Worm (Caenorhabditis elegans) whole organism, L4 larva: ENCODE measurements around the gene hrg-3.

Experiments used
- F10B5.3 ChIP-seq: sonication (generic microtip); optimal IDR thresholded peaks from 2 replicates; lab custom pipeline; 2016; ENCODE audit warnings: mild to moderate bottlenecking, missing genetic modification characterization, missing compliant biosample characterization
- F37D6.2 ChIP-seq: sonication (generic microtip); optimal IDR thresholded peaks from 2 replicates; lab custom pipeline; 2016; ENCODE audit warnings: mild to moderate bottlenecking, missing genetic modification characterization, missing compliant biosample characterization
- F44E2.7 ChIP-seq: fragments of 200-800 bp; sonication (Bioruptor generic); IDR thresholded peaks from 2 replicates; pipeline ENCODE4 v2.1.2; 2022; ENCODE audit warnings: missing genetic modification characterization, missing compliant biosample characterization
- Y48G9A.11 ChIP-seq: fragments of 200-800 bp; sonication (Bioruptor generic); IDR thresholded peaks from 2 replicates; pipeline ENCODE4 v1.3.6; 2022; ENCODE audit warnings: missing genetic modification reagents, missing genetic modification characterization, missing compliant biosample characterization
- Y5F2A.4 ChIP-seq: fragments of 200-800 bp; sonication (Bioruptor generic); optimal IDR thresholded peaks from 2 replicates; lab custom pipeline; 2018; ENCODE audit warnings: mild to moderate bottlenecking, missing genetic modification characterization, missing compliant biosample characterization
- Y75B8A.6 ChIP-seq: fragments of 200-800 bp; sonication (Bioruptor generic); IDR thresholded peaks from 2 replicates; pipeline ENCODE4 v1.3.6; 2022; ENCODE audit warnings: missing genetic modification reagents, missing genetic modification characterization, missing compliant biosample characterization
- aha-1 ChIP-seq: fragments of 150-350 bp; peaks from one replicate; lab custom pipeline; 2014; ENCODE audit warnings: missing biosample characterization, missing genetic modification characterization
- aly-2 ChIP-seq: sonication (generic microtip); optimal IDR thresholded peaks from 2 replicates; lab custom pipeline; 2018; ENCODE audit warnings: missing biosample characterization, missing genetic modification characterization
- attf-4 ChIP-seq: sonication (generic microtip); optimal IDR thresholded peaks from 3 replicates; lab custom pipeline; 2017; ENCODE audit warnings: missing biosample characterization, missing genetic modification characterization
- ceh-32 ChIP-seq: sonication (generic microtip); optimal IDR thresholded peaks from 2 replicates; lab custom pipeline; 2016; ENCODE audit warnings: mild to moderate bottlenecking, missing genetic modification characterization, missing compliant biosample characterization; ENCODE audit not compliant: poor library complexity
- ces-1 ChIP-seq: fragments of 150-350 bp; sonication (generic microtip); optimal IDR thresholded peaks from 4 replicates; lab custom pipeline; 2014; ENCODE audit warnings: missing biosample characterization, missing genetic modification reagents, missing genetic modification characterization
- cey-2 ChIP-seq: sonication (generic microtip); optimal IDR thresholded peaks from 3 replicates; lab custom pipeline; 2017; ENCODE audit warnings: missing genetic modification characterization, mild to moderate bottlenecking, missing compliant biosample characterization, antibody characterized with exemption, borderline replicate concordance; ENCODE audit not compliant: insufficient read depth
- ctbp-1 ChIP-seq: fragments of 200-800 bp; sonication (Bioruptor generic); IDR thresholded peaks from 2 replicates; pipeline ENCODE4 v1.3.6; 2022; ENCODE audit warnings: missing genetic modification reagents, missing genetic modification characterization, missing compliant biosample characterization
- daf-12 ChIP-seq: fragments of 150-350 bp; optimal IDR thresholded peaks from 2 replicates; lab custom pipeline; 2014; ENCODE audit warnings: missing biosample characterization, missing genetic modification reagents, missing genetic modification characterization
- fkh-10 ChIP-seq: fragments of 150-350 bp; optimal IDR thresholded peaks from 2 replicates; lab custom pipeline; 2014; ENCODE audit warnings: missing biosample characterization, missing genetic modification reagents, missing genetic modification characterization
- fos-1 ChIP-seq: fragments of 150-350 bp; optimal IDR thresholded peaks from 2 replicates; lab custom pipeline; 2014; ENCODE audit warnings: missing biosample characterization, missing genetic modification characterization
- lin-29 ChIP-seq: fragments of 200-800 bp; sonication (Bioruptor generic); IDR thresholded peaks from 2 replicates; pipeline ENCODE4 v1.3.6; 2022; ENCODE audit warnings: missing genetic modification reagents, missing genetic modification characterization, missing compliant biosample characterization
- lin-38 ChIP-seq: fragments of 200-800 bp; sonication (Bioruptor generic); IDR thresholded peaks from 2 replicates; pipeline ENCODE4 v1.3.6; 2022; ENCODE audit warnings: missing genetic modification reagents, missing genetic modification characterization, missing compliant biosample characterization
- lsy-2 ChIP-seq, 2 experiments: fragments of 150-350 bp in 1 of 2; sonication (generic microtip) in 1 of 2; optimal IDR thresholded peaks; 2 replicates each; lab custom pipeline; 2014 to 2017; ENCODE audit warnings: missing biosample characterization in 2 of 2, missing genetic modification characterization in 2 of 2
- mdl-1 ChIP-seq, 2 experiments: fragments of 150-350 bp in 1 of 2; sonication (generic microtip) in 1 of 2; optimal IDR thresholded peaks; 2 replicates each; lab custom pipeline; 2014 to 2017; ENCODE audit warnings: missing biosample characterization in 2 of 2, missing genetic modification characterization in 2 of 2
- mes-2 ChIP-seq: sonication (generic microtip); optimal IDR thresholded peaks from 2 replicates; lab custom pipeline; 2016; ENCODE audit warnings: missing genotype, mild to moderate bottlenecking, missing genetic modification characterization, missing compliant biosample characterization; ENCODE audit not compliant: poor library complexity, severe bottlenecking
- mxl-3 ChIP-seq: fragments of 200-800 bp; sonication (Bioruptor generic); optimal IDR thresholded peaks from 2 replicates; lab custom pipeline; 2018; ENCODE audit warnings: mild to moderate bottlenecking, missing genetic modification characterization, missing compliant biosample characterization
- nhr-10 ChIP-seq: fragments of 150-350 bp; optimal IDR thresholded peaks from 2 replicates; lab custom pipeline; 2014; ENCODE audit warnings: missing biosample characterization, missing genetic modification characterization
- nhr-102 ChIP-seq: sonication (generic microtip); optimal IDR thresholded peaks from 2 replicates; lab custom pipeline; 2016; ENCODE audit warnings: mild to moderate bottlenecking, missing genetic modification characterization, moderate library complexity, missing compliant biosample characterization
- nhr-237 ChIP-seq: sonication (generic microtip); optimal IDR thresholded peaks from 2 replicates; lab custom pipeline; 2017; ENCODE audit warnings: missing biosample characterization, missing genetic modification characterization
- nhr-25 ChIP-seq: sonication (generic microtip); optimal IDR thresholded peaks from 2 replicates; lab custom pipeline; 2017; ENCODE audit warnings: missing genetic modification characterization, mild to moderate bottlenecking, missing compliant biosample characterization, antibody characterized with exemption, moderate library complexity, borderline replicate concordance; ENCODE audit not compliant: insufficient read depth
- nhr-77 ChIP-seq: fragments of 150-350 bp; optimal IDR thresholded peaks from 2 replicates; lab custom pipeline; 2014; ENCODE audit warnings: missing biosample characterization, missing genetic modification characterization
- php-3 ChIP-seq: fragments of 200-800 bp; sonication (Bioruptor generic); IDR thresholded peaks from 2 replicates; pipeline ENCODE4 v1.3.6; 2022; ENCODE audit warnings: missing genetic modification reagents, missing genetic modification characterization, missing compliant biosample characterization
- rbr-2 ChIP-seq: sonication (generic microtip); optimal IDR thresholded peaks from 2 replicates; lab custom pipeline; 2016; ENCODE audit warnings: missing genotype, missing genetic modification characterization, missing compliant biosample characterization
- saeg-2 ChIP-seq: fragments of 200-800 bp; sonication (Bioruptor generic); IDR thresholded peaks from 2 replicates; pipeline ENCODE4 v1.3.6; 2022; ENCODE audit warnings: missing genetic modification reagents, missing genetic modification characterization, missing compliant biosample characterization
- spr-1 ChIP-seq: sonication (generic microtip); optimal IDR thresholded peaks from 2 replicates; lab custom pipeline; 2016; ENCODE audit warnings: mild to moderate bottlenecking, missing genetic modification characterization, missing compliant biosample characterization
- unc-130 ChIP-seq: sonication (generic microtip); optimal IDR thresholded peaks from 2 replicates; lab custom pipeline; 2016; ENCODE audit warnings: missing genetic modification reagents, missing genetic modification characterization, missing compliant biosample characterization
- unc-62 ChIP-seq, 3 experiments: fragments of 150-350 bp in 1 of 3; sonication (generic microtip); optimal IDR thresholded peaks in 2 of 3; peaks in 1 of 3; 1 replicate in 1 of 3; 2 replicates in 2 of 3; lab custom pipeline; 2014 to 2017; ENCODE audit warnings: missing biosample characterization in 3 of 3, missing genetic modification characterization in 3 of 3, missing genetic modification reagents in 3 of 3, missing genotype in 1 of 3
- zip-11 ChIP-seq: fragments of 200-800 bp; sonication (Bioruptor generic); IDR thresholded peaks from 2 replicates; pipeline ENCODE4 v1.3.6; 2022; ENCODE audit warnings: missing genetic modification characterization, missing compliant biosample characterization
- ztf-7 ChIP-seq: fragments of 150-350 bp; optimal IDR thresholded peaks from 2 replicates; lab custom pipeline; 2014; ENCODE audit warnings: missing biosample characterization, missing genetic modification characterization

Gene hrg-3

ce11 chrV:9763759-9764158, 7.5 kb downstream of the hrg-3 start (continued):
- TF ChIP-seq php-3 (GFP tag; lab: Robert Waterston, UW) (no peak), cey-2 (tag; lab: Kevin White, UChicago) (no peak), nhr-25 (tag; lab: Kevin White, UChicago) (no peak), aly-2 (tag; lab: Kevin White, UChicago) (no peak)

DNA sequence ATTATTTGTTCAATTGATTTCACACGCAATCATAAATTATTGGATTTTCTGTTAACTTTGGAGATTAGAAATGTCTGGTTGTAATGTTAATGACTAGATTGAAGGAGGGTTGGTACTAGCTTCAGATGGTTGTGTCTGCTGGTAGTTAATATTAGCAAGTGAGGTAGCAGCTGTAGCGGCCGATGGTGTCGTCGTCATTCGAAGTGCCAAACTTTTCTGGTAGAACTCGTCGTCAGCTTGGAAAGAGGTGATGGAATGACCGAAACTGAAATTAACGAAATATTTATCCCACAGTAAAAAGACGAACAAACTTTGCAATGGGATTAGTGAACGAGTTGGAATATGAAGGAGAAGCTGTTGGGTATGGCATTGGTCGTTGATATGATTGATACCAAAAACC, 8.3 kb downstream of the hrg-3 start:
- TF ChIP-seq zip-11 (no peak), unc-62 (GFP tag; optimal IDR thresholded peaks at IDR 0.05 in 1 of 2; lab: Kevin White, UChicago) (peak in 1 of 2 experiments; percentile 97), unc-62 (tag; optimal IDR thresholded peaks at IDR 0.05; lab: Kevin White, UChicago) (no peak), nhr-237 (tag; lab: Kevin White, UChicago) (no peak)

DNA sequence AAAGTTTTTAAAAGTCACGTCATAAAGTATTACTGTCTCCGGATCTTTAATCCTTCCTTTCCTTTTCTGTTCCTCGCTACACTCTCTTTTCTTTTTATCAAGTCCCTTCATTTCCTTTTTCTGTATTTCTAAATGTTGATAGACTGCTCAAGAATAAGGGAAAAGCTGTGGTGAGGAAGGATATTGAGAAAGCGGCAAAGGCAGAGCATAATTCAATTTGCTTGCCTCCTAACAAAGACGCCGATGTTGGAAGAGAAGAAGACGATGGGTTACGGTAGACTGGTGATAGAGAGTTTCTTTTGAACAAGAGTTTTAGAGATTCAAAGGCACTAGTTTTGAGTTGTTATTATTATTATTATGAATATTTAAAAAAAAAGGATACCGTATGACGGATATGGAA, 9.4 kb downstream of the hrg-3 start:
- no peak for TF ChIP-seq nhr-77
- peak; percentile 6 to 83 for TF ChIP-seq lsy-2 (tag; optimal IDR thresholded peaks at IDR 0.05; lab: Kevin White, UChicago)
- peak; percentile 97 for TF ChIP-seq fkh-10 (GFP tag; lab: Kevin White, UChicago)
- no peak for TF ChIP-seq F37D6.2 (tag; lab: Kevin White, UChicago)
- TF ChIP-seq Y48G9A.11 (GFP tag; lab: Robert Waterston, UW), result no peak
- TF ChIP-seq mes-2 (tag; lab: Kevin White, UChicago), result no peak
- TF ChIP-seq ces-1 (GFP tag; lab: Kevin White, UChicago), result peak; percentile 100
- TF ChIP-seq nhr-102 (tag; lab: Kevin White, UChicago), result no peak
- TF ChIP-seq nhr-237 (tag; lab: Kevin White, UChicago), result no peak
- TF ChIP-seq aha-1 (tag; lab: Kevin White, UChicago), result peak; percentile 71
- TF ChIP-seq attf-4, result no peak
- no peak for TF ChIP-seq unc-130 (GFP tag; lab: Kevin White, UChicago)
- TF ChIP-seq ceh-32, result peak; percentile 14
- peak; percentile 22 for TF ChIP-seq rbr-2 (tag; lab: Kevin White, UChicago)

DNA sequence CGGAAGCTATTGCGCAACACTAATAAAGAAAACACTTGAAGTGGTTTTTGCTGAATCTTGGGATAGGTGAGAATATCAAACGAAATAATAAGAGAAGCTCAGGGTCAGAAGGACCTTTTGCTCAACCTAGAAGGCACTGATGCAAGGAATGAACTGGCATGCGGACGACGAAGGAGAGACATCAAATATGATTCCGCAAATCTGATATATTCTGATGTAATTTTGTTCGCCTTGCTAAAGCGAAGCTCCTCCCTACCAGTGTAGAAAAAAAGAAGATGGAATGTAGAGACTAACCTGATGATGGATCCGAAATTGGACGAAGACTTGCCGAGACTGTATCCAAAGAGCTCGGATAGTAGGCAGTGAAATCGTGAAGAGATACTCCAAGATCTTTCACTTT, 11.7 kb downstream of the hrg-3 start:
- no peak for TF ChIP-seq saeg-2 (GFP tag; lab: Robert Waterston, UW)
- TF ChIP-seq mdl-1 (tag; optimal IDR thresholded peaks at IDR 0.05; lab: Kevin White, UChicago), result no peak
- peak; percentile 96 for TF ChIP-seq ces-1 (GFP tag; lab: Kevin White, UChicago)
- TF ChIP-seq Y75B8A.6, result no peak
- TF ChIP-seq fkh-10 (GFP tag; lab: Kevin White, UChicago), result peak; percentile 30
- TF ChIP-seq spr-1 (tag; lab: Kevin White, UChicago), result no peak
- no peak for TF ChIP-seq lin-29 (GFP tag; lab: Robert Waterston, UW)
- no peak for TF ChIP-seq ztf-7 (tag; lab: Kevin White, UChicago)
- TF ChIP-seq daf-12 (tag; lab: Kevin White, UChicago), result no peak
- no peak for TF ChIP-seq F10B5.3 (tag; lab: Kevin White, UChicago)
- TF ChIP-seq lsy-2 (tag; optimal IDR thresholded peaks at IDR 0.05; lab: Kevin White, UChicago), result no peak
- TF ChIP-seq lin-38 (GFP tag; lab: Robert Waterston, UW), result no peak
- no peak for TF ChIP-seq aha-1 (tag; lab: Kevin White, UChicago)
- TF ChIP-seq F37D6.2 (tag; lab: Kevin White, UChicago), result no peak
- TF ChIP-seq fos-1, result no peak
- no peak for TF ChIP-seq nhr-10
- TF ChIP-seq ctbp-1, result peak; percentile 68
- no peak for TF ChIP-seq Y5F2A.4
- TF ChIP-seq mxl-3, result no peak
- TF ChIP-seq F44E2.7 (GFP tag; lab: Robert Waterston, UW), result no peak
